Fruit fly (Drosophila melanogaster) whole organism, embryonic: ENCODE results near the gene Obp99d.
A peak's percentile ranks its signal among the peaks of the same experiment; 100 is the strongest.

ENCODE experiments used
- Abd-B ChIP-seq: fragments of 200-800 bp; sonication (Bioruptor generic); optimal IDR thresholded peaks from 2 replicates; lab custom pipeline; 2018; ENCODE audit warnings: missing biosample characterization, mild to moderate bottlenecking, missing genetic modification characterization, moderate library complexity
- Ada2b ChIP-seq: fragments of 200-800 bp; sonication (Bioruptor generic); IDR thresholded peaks from 2 replicates; pipeline ENCODE4 v1.3.6; 2022; ENCODE audit warnings: missing biosample characterization, missing genetic modification characterization
- Antp ChIP-seq: fragments of 200-800 bp; sonication (Bioruptor generic); optimal IDR thresholded peaks from 3 replicates; lab custom pipeline; 2016; ENCODE audit warnings: missing biosample characterization, missing genetic modification characterization
- CG10979 ChIP-seq: fragments of 200-800 bp; sonication (Bioruptor generic); optimal IDR thresholded peaks from 2 replicates; lab custom pipeline; 2018; ENCODE audit warnings: missing biosample characterization, mild to moderate bottlenecking, missing genetic modification characterization, moderate library complexity
- CG11504 ChIP-seq: fragments of 200-800 bp; sonication (Bioruptor generic); optimal IDR thresholded peaks from 3 replicates; lab custom pipeline; 2019; ENCODE audit warnings: missing biosample characterization, mild to moderate bottlenecking, missing genetic modification characterization, moderate library complexity
- CG11695 ChIP-seq: fragments of 200-800 bp; sonication (Bioruptor generic); IDR thresholded peaks from 3 replicates; pipeline ENCODE4 v1.3.6; 2022; ENCODE audit warnings: missing biosample characterization, missing genetic modification characterization
- CG12391 ChIP-seq: fragments of 200-800 bp; sonication (Bioruptor generic); optimal IDR thresholded peaks from 3 replicates; lab custom pipeline; 2018; ENCODE audit warnings: missing biosample characterization, mild to moderate bottlenecking, missing genetic modification characterization, moderate library complexity
- CG13624 ChIP-seq: fragments of 200-800 bp; sonication (Bioruptor generic); optimal IDR thresholded peaks from 2 replicates; lab custom pipeline; 2016; ENCODE audit warnings: missing biosample characterization, missing genetic modification characterization
- CG1792 ChIP-seq: fragments of 200-800 bp; sonication (Bioruptor generic); optimal IDR thresholded peaks from 2 replicates; lab custom pipeline; 2016; ENCODE audit warnings: missing biosample characterization, missing genetic modification characterization
- CG18599 ChIP-seq: fragments of 200-800 bp; sonication (Bioruptor generic); optimal IDR thresholded peaks from 3 replicates; lab custom pipeline; 2017; ENCODE audit warnings: missing biosample characterization, missing genetic modification characterization, mild to moderate bottlenecking, moderate library complexity, missing genetic modification reagents
- CG2712 ChIP-seq: fragments of 200-800 bp; optimal IDR thresholded peaks from 3 replicates; lab custom pipeline; 2019; ENCODE audit warnings: missing biosample characterization, mild to moderate bottlenecking, missing genetic modification characterization, moderate library complexity
- CG31365 ChIP-seq: fragments of 200-800 bp; sonication (Bioruptor generic); optimal IDR thresholded peaks from 2 replicates; lab custom pipeline; 2018; ENCODE audit warnings: missing biosample characterization, mild to moderate bottlenecking, missing genetic modification characterization
- CG32772 ChIP-seq: fragments of 200-800 bp; sonication (Bioruptor generic); IDR thresholded peaks from 2 replicates; pipeline ENCODE4 v1.3.6; 2022; ENCODE audit warnings: missing biosample characterization, missing genetic modification characterization
- CG4328 ChIP-seq: fragments of 200-800 bp; sonication (Bioruptor generic); optimal IDR thresholded peaks from 3 replicates; lab custom pipeline; 2017; ENCODE audit warnings: missing biosample characterization, missing genetic modification reagents, missing genetic modification characterization
- CG6689 ChIP-seq: fragments of 200-800 bp; sonication (Bioruptor generic); IDR thresholded peaks from 2 replicates; pipeline ENCODE4 v1.3.6; 2022; ENCODE audit warnings: missing biosample characterization, missing genetic modification characterization
- CG7839 ChIP-seq: fragments of 200-800 bp; sonication (Bioruptor generic); optimal IDR thresholded peaks from 3 replicates; lab custom pipeline; 2018; ENCODE audit warnings: missing biosample characterization, mild to moderate bottlenecking, missing genetic modification characterization, moderate library complexity
- CG7928 ChIP-seq: fragments of 200-800 bp; sonication (Bioruptor generic); optimal IDR thresholded peaks from 2 replicates; lab custom pipeline; 2017; ENCODE audit warnings: missing biosample characterization, mild to moderate bottlenecking, missing genetic modification characterization
- CG9727 ChIP-seq: fragments of 200-800 bp; sonication (Bioruptor generic); optimal IDR thresholded peaks from 3 replicates; lab custom pipeline; 2017; ENCODE audit warnings: missing biosample characterization, mild to moderate bottlenecking, missing genetic modification characterization
- Dll ChIP-seq: fragments of 200-800 bp; sonication (Bioruptor generic); IDR thresholded peaks from 4 replicates; pipeline ENCODE4 v1.3.6; 2022; ENCODE audit warnings: missing biosample characterization, missing genetic modification characterization; ENCODE audit not compliant: partially characterized antibody
- Eip74EF ChIP-seq, 2 experiments: fragments of 200-800 bp in 1 of 2; fragments of >200 bp in 1 of 2; sonication (Bioruptor generic) in 1 of 2; optimal IDR thresholded peaks; 2 replicates each; lab custom pipeline; 2017 to 2019; ENCODE audit warnings: missing biosample characterization in 2 of 2, missing genetic modification characterization in 2 of 2, mild to moderate bottlenecking in 1 of 2, moderate library complexity in 1 of 2
- H2.0 ChIP-seq: fragments of 200-800 bp; sonication (Bioruptor generic); IDR thresholded peaks from 2 replicates; pipeline ENCODE4 v1.3.6; 2022; ENCODE audit warnings: missing biosample characterization, missing genetic modification characterization
- HmgZ ChIP-seq: fragments of 200-800 bp; sonication (Bioruptor generic); optimal IDR thresholded peaks from 2 replicates; lab custom pipeline; 2018; ENCODE audit warnings: missing biosample characterization, mild to moderate bottlenecking, missing genetic modification characterization
- Lim3 ChIP-seq: fragments of 200-800 bp; sonication (Bioruptor generic); IDR thresholded peaks from 2 replicates; pipeline ENCODE4 v1.3.6; 2022; ENCODE audit warnings: missing biosample characterization, missing genetic modification characterization
- Med ChIP-seq: fragments of 200-800 bp; sonication (Bioruptor generic); peaks from one replicate; lab custom pipeline; 2016; ENCODE audit warnings: missing biosample characterization, missing genetic modification characterization, mild to moderate bottlenecking, inconsistent platforms, moderate library complexity
- Oli ChIP-seq: fragments of 200-800 bp; sonication (Bioruptor generic); optimal IDR thresholded peaks from 2 replicates; lab custom pipeline; 2018; ENCODE audit warnings: missing biosample characterization, mild to moderate bottlenecking, missing genetic modification characterization, moderate library complexity
- Xbp1 ChIP-seq: fragments of 200-800 bp; sonication (Bioruptor generic); optimal IDR thresholded peaks from 3 replicates; lab custom pipeline; 2016; ENCODE audit warnings: missing biosample characterization, mild to moderate bottlenecking, missing genetic modification characterization
- az2 ChIP-seq: fragments of 200-800 bp; sonication (Bioruptor generic); optimal IDR thresholded peaks from 3 replicates; lab custom pipeline; 2016; ENCODE audit warnings: missing biosample characterization, missing genetic modification characterization
- btn ChIP-seq: fragments of 200-800 bp; sonication (Bioruptor generic); optimal IDR thresholded peaks from 2 replicates; lab custom pipeline; 2016; ENCODE audit warnings: missing biosample characterization, missing genetic modification characterization
- chn ChIP-seq: fragments of 200-800 bp; sonication (Bioruptor generic); optimal IDR thresholded peaks from 2 replicates; lab custom pipeline; 2016; ENCODE audit warnings: missing biosample characterization, missing genetic modification characterization
- ci ChIP-seq: fragments of 200-800 bp; sonication (Bioruptor generic); IDR thresholded peaks from 3 replicates; pipeline ENCODE4 v1.3.6; 2022; ENCODE audit warnings: missing biosample characterization, missing genetic modification characterization
- dmrt11E ChIP-seq: fragments of 200-800 bp; sonication (Bioruptor generic); optimal IDR thresholded peaks from 3 replicates; lab custom pipeline; 2018; ENCODE audit warnings: missing biosample characterization, mild to moderate bottlenecking, missing genetic modification characterization, moderate library complexity
- dysf ChIP-seq: fragments of 200-800 bp; sonication (Bioruptor generic); IDR thresholded peaks from 3 replicates; pipeline ENCODE4 v1.3.6; 2022; ENCODE audit warnings: missing biosample characterization, missing genetic modification characterization
- fd96Cb ChIP-seq: fragments of 200-800 bp; sonication (Bioruptor generic); optimal IDR thresholded peaks from 2 replicates; lab custom pipeline; 2018; ENCODE audit warnings: missing biosample characterization, mild to moderate bottlenecking, missing genetic modification characterization, moderate library complexity
- gem ChIP-seq: fragments of 200-800 bp; sonication (Bioruptor generic); optimal IDR thresholded peaks from 2 replicates; lab custom pipeline; 2019; ENCODE audit warnings: missing biosample characterization, mild to moderate bottlenecking, missing genetic modification characterization, moderate library complexity
- ken ChIP-seq: fragments of 200-800 bp; sonication (Bioruptor generic); IDR thresholded peaks from 3 replicates; pipeline ENCODE4 v1.3.6; 2022; ENCODE audit warnings: missing biosample characterization, missing genetic modification characterization
- lmd ChIP-seq: fragments of 200-800 bp; sonication (Bioruptor generic); IDR thresholded peaks from 2 replicates; pipeline ENCODE4 v1.3.6; 2022; ENCODE audit warnings: missing biosample characterization, missing genetic modification characterization
- lola ChIP-seq, 3 experiments: fragments of >200 bp in 2 of 3; fragments of 200-800 bp in 1 of 3; sonication (Bioruptor generic) in 1 of 3; optimal IDR thresholded peaks; 2 replicates each; lab custom pipeline; 2017 to 2019; ENCODE audit warnings: missing biosample characterization in 3 of 3, missing genetic modification characterization in 3 of 3, mild to moderate bottlenecking in 1 of 3, moderate library complexity in 1 of 3
- mam ChIP-seq: fragments of 200-800 bp; sonication (Bioruptor generic); optimal IDR thresholded peaks from 3 replicates; lab custom pipeline; 2016; ENCODE audit warnings: missing biosample characterization, missing genetic modification characterization
- org-1 ChIP-seq: fragments of 200-800 bp; sonication (Bioruptor generic); optimal IDR thresholded peaks from 2 replicates; lab custom pipeline; 2017; ENCODE audit warnings: missing biosample characterization, missing genetic modification characterization
- otp ChIP-seq: fragments of 200-800 bp; sonication (Bioruptor generic); IDR thresholded peaks from 3 replicates; pipeline ENCODE4, ENCODE4 v1.3.6; 2022; ENCODE audit warnings: missing biosample characterization, missing genetic modification characterization
- pnt ChIP-seq: fragments of 200-800 bp; sonication (Bioruptor generic); optimal IDR thresholded peaks from 3 replicates; lab custom pipeline; 2016; ENCODE audit warnings: missing biosample characterization, missing genetic modification characterization
- prd ChIP-seq, 3 experiments: fragments of >200 bp in 2 of 3; fragments of 200-800 bp in 1 of 3; sonication (Bioruptor generic) in 1 of 3; optimal IDR thresholded peaks in 2 of 3; IDR thresholded peaks in 1 of 3; 2 replicates in 2 of 3; 3 replicates in 1 of 3; pipeline versions ENCODE4 v1.3.6 to Lab custom; 2017 to 2022; ENCODE audit warnings: missing biosample characterization in 1 of 3, missing genetic modification characterization in 1 of 3
- row ChIP-seq: fragments of 200-800 bp; sonication (Bioruptor generic); IDR thresholded peaks from 3 replicates; pipeline ENCODE4 v1.3.6; 2022; ENCODE audit warnings: missing biosample characterization, missing genetic modification characterization
- sisA ChIP-seq: fragments of 200-800 bp; sonication (Bioruptor generic); IDR thresholded peaks from 2 replicates; pipeline ENCODE4 v1.3.6; 2022; ENCODE audit warnings: missing biosample characterization, missing genetic modification characterization
- stwl ChIP-seq: fragments of 200-800 bp; sonication (Bioruptor generic); optimal IDR thresholded peaks from 3 replicates; lab custom pipeline; 2018; ENCODE audit warnings: missing biosample characterization, mild to moderate bottlenecking, missing genetic modification characterization, moderate library complexity
- sug ChIP-seq: fragments of 200-800 bp; optimal IDR thresholded peaks from 2 replicates; lab custom pipeline; 2019; ENCODE audit warnings: missing biosample characterization, mild to moderate bottlenecking, missing genetic modification characterization, moderate library complexity
- ttk ChIP-seq: fragments of 200-800 bp; sonication (Bioruptor generic); IDR thresholded peaks from 2 replicates; pipeline ENCODE4 v2.1.2; 2022; ENCODE audit warnings: missing biosample characterization, missing genetic modification characterization

Obp99d gene

DNA sequence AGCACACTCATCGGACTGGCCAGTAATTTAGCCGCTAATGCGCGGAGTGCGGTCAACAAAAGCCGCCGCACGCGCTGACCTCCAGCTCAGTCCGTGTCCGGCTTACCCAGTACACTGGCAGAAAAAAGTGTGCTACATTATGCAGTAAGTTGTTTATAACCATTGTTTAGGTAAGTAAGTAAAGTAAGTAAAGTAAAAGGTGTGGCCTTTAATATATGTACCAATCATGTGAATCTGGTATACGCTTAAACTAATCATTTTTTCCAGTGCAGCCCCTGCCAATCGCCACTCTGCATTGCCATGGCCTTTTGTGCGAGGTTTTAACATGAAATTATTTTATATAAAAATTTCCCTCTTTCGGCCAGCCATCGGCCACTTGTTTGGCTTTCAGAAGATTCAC, 2.9 kb upstream of the Obp99d start (continued):
- TF ChIP-seq CG12391 (tag; lab: Kevin White, UChicago): peak; percentile 8
- TF ChIP-seq CG32772 (GFP tag; lab: Robert Waterston, UW): no peak
- peak; percentile 49 for TF ChIP-seq sisA (GFP tag; lab: Robert Waterston, UW)
- TF ChIP-seq Oli (tag; lab: Kevin White, UChicago): peak; percentile 18
- peak; percentile 35 for TF ChIP-seq gem (tag; lab: Kevin White, UChicago)
- no peak for TF ChIP-seq Antp
- 0 out of 3 replicates have a peak, but pooled peaks have one; percentile 41 for TF ChIP-seq dysf (GFP tag; lab: Robert Waterston, UW)
- peak; percentile 14 for TF ChIP-seq Abd-B (GFP tag; lab: Kevin White, UChicago)
- 0 out of 2 replicates have a peak, but pooled peaks have one; percentile 13 for TF ChIP-seq H2.0 (GFP tag; lab: Robert Waterston, UW)
- TF ChIP-seq pnt (GFP tag; lab: Kevin White, UChicago): no peak
- TF ChIP-seq CG7839 (tag; lab: Kevin White, UChicago): peak; percentile 16
- peak in 1 of 3 experiments; percentile 41 for TF ChIP-seq lola (GFP tag; optimal IDR thresholded peaks at IDR 0.05; lab: Kevin White, UChicago)
- no peak for TF ChIP-seq CG13624 (GFP tag; lab: Kevin White, UChicago)
- peak; percentile 32 for TF ChIP-seq CG11504 (tag; lab: Kevin White, UChicago)
- TF ChIP-seq CG7928: no peak
- peak; percentile 62; the same call in 2 of the 3 replicates for TF ChIP-seq ci (GFP tag; lab: Robert Waterston, UW)
- TF ChIP-seq fd96Cb: peak; percentile 3
- no peak for TF ChIP-seq CG4328 (GFP tag; lab: Kevin White, UChicago)
- TF ChIP-seq Eip74EF (GFP tag; optimal IDR thresholded peaks at IDR 0.05; lab: Kevin White, UChicago): no peak
- TF ChIP-seq otp (GFP tag; lab: Robert Waterston, UW): 0 out of 3 replicates have a peak, but pooled peaks have one; percentile 7
- TF ChIP-seq btn: no peak
- no peak for TF ChIP-seq CG18599 (GFP tag; lab: Kevin White, UChicago)
- peak; percentile 11 for TF ChIP-seq CG10979
- peak; percentile 35; the same call in 2 of the 3 replicates for TF ChIP-seq row (GFP tag; lab: Robert Waterston, UW)
- TF ChIP-seq CG9727 (GFP tag; lab: Kevin White, UChicago): peak; percentile 5
- no peak for TF ChIP-seq CG11695 (GFP tag; lab: Robert Waterston, UW)
- no peak for TF ChIP-seq Lim3 (GFP tag; lab: Robert Waterston, UW)
- 0 out of 2 replicates have a peak, but pooled peaks have one; percentile 15 for TF ChIP-seq Ada2b
- no peak for TF ChIP-seq Xbp1 (GFP tag; lab: Kevin White, UChicago)
- no peak for TF ChIP-seq mam
- peak; percentile 11 for TF ChIP-seq az2 (GFP tag; lab: Kevin White, UChicago)
- TF ChIP-seq CG2712 (tag; lab: Kevin White, UChicago): peak; percentile 14
- TF ChIP-seq dmrt11E (tag; lab: Kevin White, UChicago): peak; percentile 46
- peak; percentile 33; the same call in 1 of the 2 replicates for TF ChIP-seq lmd (GFP tag; lab: Robert Waterston, UW)
- no peak for TF ChIP-seq Dll (GFP tag; lab: Robert Waterston, UW)
- TF ChIP-seq prd (optimal IDR thresholded peaks at IDR 0.05; lab: Kevin White, UChicago): no peak
- TF ChIP-seq prd (GFP tag; IDR thresholded peaks at IDR 0.05; lab: Robert Waterston, UW): peak; percentile 55; the same call in 2 of the 3 replicates
- peak; percentile 53 for TF ChIP-seq Med (GFP tag; lab: Kevin White, UChicago)
- peak; percentile 6 for TF ChIP-seq chn (GFP tag; lab: Kevin White, UChicago)
- no peak for TF ChIP-seq stwl (tag; lab: Kevin White, UChicago)
- no peak for TF ChIP-seq HmgZ (tag; lab: Kevin White, UChicago)
- no peak for TF ChIP-seq sug (tag; lab: Kevin White, UChicago)
- TF ChIP-seq ken (GFP tag; lab: Robert Waterston, UW): no peak
- TF ChIP-seq ttk (GFP tag; lab: Robert Waterston, UW): peak; percentile 41; the same call in 1 of the 2 replicates
- no peak for TF ChIP-seq CG1792 (GFP tag; lab: Kevin White, UChicago)
- 0 out of 2 replicates have a peak, but pooled peaks have one; percentile 5 for TF ChIP-seq CG6689 (GFP tag; lab: Robert Waterston, UW)
- TF ChIP-seq org-1 (GFP tag; lab: Kevin White, UChicago): no peak
- no peak for TF ChIP-seq CG31365
